Worm (Caenorhabditis elegans) whole organism, L3 larva: ENCODE results near the gene gmn-1.

Experiments used
- fos-1 ChIP-seq: fragments of 150-350 bp; optimal IDR thresholded peaks from 2 replicates; lab custom pipeline; 2014; ENCODE audit warnings: missing biosample characterization, missing genetic modification characterization
- lsy-12 ChIP-seq: sonication (generic microtip); optimal IDR thresholded peaks from 2 replicates; lab custom pipeline; 2016; ENCODE audit warnings: mild to moderate bottlenecking, missing genetic modification characterization, missing compliant biosample characterization
- nhr-28 ChIP-seq: fragments of 150-350 bp; optimal IDR thresholded peaks from 2 replicates; lab custom pipeline; 2014; ENCODE audit warnings: missing biosample characterization, missing genetic modification characterization
- pha-4 ChIP-seq: fragments of 150-350 bp; optimal IDR thresholded peaks from 2 replicates; lab custom pipeline; 2014; ENCODE audit warnings: missing biosample characterization, missing genetic modification reagents, missing genetic modification characterization
- unc-39 ChIP-seq: sonication (generic microtip); optimal IDR thresholded peaks from 4 replicates; lab custom pipeline; 2017; ENCODE audit warnings: missing biosample characterization, missing genetic modification characterization
- zag-1 ChIP-seq: fragments of 150-350 bp; optimal IDR thresholded peaks from 2 replicates; lab custom pipeline; 2014; ENCODE audit warnings: missing biosample characterization, missing genetic modification characterization
- ztf-11 ChIP-seq: fragments of 150-350 bp; optimal IDR thresholded peaks from 2 replicates; lab custom pipeline; 2014; ENCODE audit warnings: missing biosample characterization, missing genetic modification characterization

ce11 chrIII:12205271-12205670, 19.9 kb downstream of the gmn-1 start:
- TF ChIP-seq unc-39 (tag; lab: Kevin White, UChicago) (no peak), pha-4 (tag; lab: Kevin White, UChicago) (no peak), nhr-28 (tag; lab: Kevin White, UChicago) (no peak), lsy-12 (tag; lab: Kevin White, UChicago) (no peak), fos-1 (tag; lab: Kevin White, UChicago) (no peak), ztf-11 (no peak), zag-1 (tag; lab: Kevin White, UChicago) (no peak)
